Fruit fly (Drosophila melanogaster): ENCODE measurements around the gene Zyx.
A peak's percentile ranks its signal among the peaks of the same experiment; 100 is the strongest.

Zyx gene

DNA sequence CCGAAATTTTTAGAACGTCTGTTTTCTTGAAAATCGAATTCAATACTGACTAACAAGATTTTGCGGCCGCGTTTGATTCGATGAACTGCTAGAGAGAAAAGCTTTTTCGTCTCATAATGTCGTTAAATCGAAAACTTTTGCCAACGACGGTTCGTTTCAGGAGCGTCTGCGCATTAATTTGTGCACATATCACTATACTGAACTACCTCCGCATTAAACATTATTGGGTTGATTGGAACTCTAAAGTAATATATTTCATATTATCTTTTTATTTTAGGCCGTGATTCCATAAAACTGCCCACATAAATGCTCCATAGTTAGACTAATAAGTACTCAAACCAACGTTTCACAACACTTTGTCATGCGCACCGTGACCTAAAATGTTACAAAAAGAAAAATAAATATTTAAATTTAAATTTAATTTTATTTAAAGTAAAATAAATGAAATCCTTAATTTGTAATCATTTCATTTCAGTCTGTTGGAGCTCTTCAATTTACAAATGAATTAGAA, 11.1 kb downstream of the Zyx start, which contains the start of gene CaMKII (continued):
- TF ChIP-seq CG6854 (GFP tag; optimal IDR thresholded peaks at IDR 0.05) (no peak), Lpt (GFP tag; optimal IDR thresholded peaks at IDR 0.05) (no peak), Sox14 (GFP tag; optimal IDR thresholded peaks at IDR 0.05) (peak; percentile 7), salr (GFP tag; optimal IDR thresholded peaks at IDR 0.05) (no peak), CG15336 (GFP tag; IDR thresholded peaks at IDR 0.05) (no peak), Eip78C (GFP tag) (peak; percentile 83), CG6276 (GFP tag; optimal IDR thresholded peaks at IDR 0.05) (no peak), CG10669 (GFP tag; optimal IDR thresholded peaks at IDR 0.05) (peak; percentile 2), dac (GFP tag; optimal IDR thresholded peaks at IDR 0.05) (no peak), Ets96B (tag; optimal IDR thresholded peaks at IDR 0.05) (peak; percentile 4), vri (GFP tag; optimal IDR thresholded peaks at IDR 0.05) (no peak), esn (GFP tag; optimal IDR thresholded peaks at IDR 0.05) (peak; percentile 28), acj6 (GFP tag; optimal IDR thresholded peaks at IDR 0.05) (peak; percentile 36), CG10631 (GFP tag; optimal IDR thresholded peaks at IDR 0.05) (peak; percentile 44), CG8119 (GFP tag; IDR thresholded peaks at IDR 0.05) (no peak), CG6792 (GFP tag; optimal IDR thresholded peaks at IDR 0.05) (no peak), CG6163 (GFP tag; IDR thresholded peaks at IDR 0.05) (no peak), ss (GFP tag; optimal IDR thresholded peaks at IDR 0.05) (no peak), spab (GFP tag; optimal IDR thresholded peaks at IDR 0.05) (no peak), Gug (GFP tag; IDR thresholded peaks at IDR 0.05) (no peak), fd59A (GFP tag; optimal IDR thresholded peaks at IDR 0.05) (no peak), CG4318 (GFP tag; optimal IDR thresholded peaks at IDR 0.05) (no peak)

DNA sequence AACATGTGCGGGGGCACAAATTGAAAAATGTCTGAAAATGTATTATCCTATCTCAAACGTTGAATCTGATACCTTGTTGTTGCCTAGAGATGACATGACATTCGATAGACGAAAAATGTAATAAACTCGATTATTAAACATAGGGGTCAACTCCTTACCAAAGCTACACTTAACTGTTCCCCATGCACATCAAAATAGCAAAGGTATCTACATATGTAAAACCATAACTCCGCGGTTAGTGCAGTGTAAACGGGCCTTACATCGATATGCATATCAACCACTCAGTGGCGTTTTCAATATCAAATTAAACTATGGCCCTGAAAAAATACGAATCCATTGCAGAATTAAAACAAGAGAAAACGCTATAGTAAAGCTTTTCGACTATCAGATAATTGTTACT, 13.5 kb downstream of the Zyx start:
- no peak for TF ChIP-seq CG11902 (GFP tag; optimal IDR thresholded peaks at IDR 0.05)
- TF ChIP-seq CG7368 (GFP tag; optimal IDR thresholded peaks at IDR 0.05): no peak
- TF ChIP-seq OdsH (GFP tag; optimal IDR thresholded peaks at IDR 0.05): peak; percentile 8
- no peak for TF ChIP-seq fd85E (GFP tag; optimal IDR thresholded peaks at IDR 0.05)
- TF ChIP-seq spab (GFP tag; optimal IDR thresholded peaks at IDR 0.05): no peak
- no peak for TF ChIP-seq dac (GFP tag; optimal IDR thresholded peaks at IDR 0.05)
- TF ChIP-seq dsx (GFP tag; optimal IDR thresholded peaks at IDR 0.05; ENCODE audit: poor library complexity, severe bottlenecking): no peak
- no peak for TF ChIP-seq CG31627 (GFP tag; optimal IDR thresholded peaks at IDR 0.05)
- no peak for TF ChIP-seq pdm3 (GFP tag; optimal IDR thresholded peaks at IDR 0.05)
- TF ChIP-seq CG9139 (GFP tag; optimal IDR thresholded peaks at IDR 0.05): no peak
- TF ChIP-seq Blimp-1 (GFP tag; optimal IDR thresholded peaks at IDR 0.05): no peak
- TF ChIP-seq CG6792 (GFP tag; optimal IDR thresholded peaks at IDR 0.05): no peak
- TF ChIP-seq Eip78C (GFP tag): no peak
- no peak for TF ChIP-seq CG6808 (GFP tag; optimal IDR thresholded peaks at IDR 0.05)
- TF ChIP-seq Met (GFP tag; optimal IDR thresholded peaks at IDR 0.05): no peak
- TF ChIP-seq CG3032 (tag; optimal IDR thresholded peaks at IDR 0.05): peak; percentile 38

DNA sequence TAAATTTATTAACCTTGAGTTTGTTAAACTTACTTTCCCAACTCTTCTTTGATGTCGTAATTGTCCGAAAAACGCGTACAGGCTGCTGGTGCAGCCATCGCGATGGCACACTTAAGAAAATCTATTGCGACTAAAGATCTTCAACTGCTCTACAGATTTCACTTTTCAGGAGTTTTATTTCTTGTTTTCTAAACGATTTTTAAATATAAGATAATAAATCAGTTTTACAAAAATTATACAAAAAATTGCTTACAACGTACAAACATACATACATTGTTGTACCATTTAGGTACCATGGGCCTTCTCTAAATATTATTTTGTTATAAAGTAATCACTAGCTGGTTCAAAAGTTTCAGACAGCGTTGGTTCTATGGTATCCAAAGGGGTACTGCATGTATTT, 14.4 kb downstream of the Zyx start:
- no peak for TF ChIP-seq CG3919 (GFP tag; optimal IDR thresholded peaks at IDR 0.05)
- no peak for TF ChIP-seq CG7368 (GFP tag; optimal IDR thresholded peaks at IDR 0.05)
- no peak for TF ChIP-seq Ets21C (GFP tag; optimal IDR thresholded peaks at IDR 0.05)
- TF ChIP-seq CG34406 (GFP tag; optimal IDR thresholded peaks at IDR 0.05): no peak
- TF ChIP-seq CG8319 (GFP tag; optimal IDR thresholded peaks at IDR 0.05): no peak
- TF ChIP-seq net (GFP tag; optimal IDR thresholded peaks at IDR 0.05): no peak
- no peak for TF ChIP-seq Sox102F (GFP tag; optimal IDR thresholded peaks at IDR 0.05)

Measured in whole organism, prepupa.